Worm (Caenorhabditis elegans) whole organism, midembryonic: Measurements from ENCODE around the gene R07E5.4.
A peak's percentile ranks its signal among the peaks of the same experiment; 100 is the strongest.

Experiments
- T22C8.4 ChIP-seq: fragments of 200-800 bp; sonication (Bioruptor generic); IDR thresholded peaks from 2 replicates; pipeline ENCODE4 v1.3.6; 2022; ENCODE audit warnings: missing genetic modification characterization, missing compliant biosample characterization
- cog-1 ChIP-seq: sonication (generic microtip); optimal IDR thresholded peaks from 2 replicates; lab custom pipeline; 2016; ENCODE audit warnings: missing genetic modification characterization, missing compliant biosample characterization
- flt-1 ChIP-seq: fragments of 200-800 bp; sonication (Bioruptor generic); IDR thresholded peaks from 2 replicates; pipeline ENCODE4 v1.3.6; 2022; ENCODE audit warnings: missing genetic modification characterization, missing compliant biosample characterization
- klf-2 ChIP-seq: fragments of 200-800 bp; sonication (Bioruptor generic); conservative IDR thresholded peaks from 2 replicates; pipeline ENCODE4 v1.3.6; 2022; ENCODE audit warnings: missing genetic modification reagents, missing genetic modification characterization, missing compliant biosample characterization
- med-1 ChIP-seq: sonication (generic microtip); optimal IDR thresholded peaks from 2 replicates; lab custom pipeline; 2017; ENCODE audit warnings: missing genetic modification characterization, mild to moderate bottlenecking, missing compliant biosample characterization, antibody characterized with exemption, missing genetic modification reagents; ENCODE audit not compliant: insufficient read depth
- ref-1 ChIP-seq: fragments of 200-800 bp; sonication (Bioruptor generic); conservative IDR thresholded peaks from 2 replicates; pipeline ENCODE4 v1.3.6; 2022; ENCODE audit warnings: missing genetic modification reagents, missing genetic modification characterization, missing compliant biosample characterization
- tab-1 ChIP-seq: fragments of 200-800 bp; sonication (Bioruptor generic); IDR thresholded peaks from 2 replicates; pipeline ENCODE4 v1.3.6; 2022; ENCODE audit warnings: missing genetic modification characterization, missing compliant biosample characterization
- ztf-23 ChIP-seq: fragments of 200-800 bp; sonication (Bioruptor generic); IDR thresholded peaks from 2 replicates; pipeline ENCODE4 v1.3.6; 2022; ENCODE audit warnings: missing genetic modification reagents, missing genetic modification characterization, missing compliant biosample characterization
- ztf-29 ChIP-seq: fragments of 200-800 bp; sonication (Bioruptor generic); IDR thresholded peaks from 2 replicates; pipeline ENCODE4 v1.3.6; 2022; ENCODE audit warnings: missing genetic modification reagents, missing genetic modification characterization, missing compliant biosample characterization

The R07E5.4 gene

DNA sequence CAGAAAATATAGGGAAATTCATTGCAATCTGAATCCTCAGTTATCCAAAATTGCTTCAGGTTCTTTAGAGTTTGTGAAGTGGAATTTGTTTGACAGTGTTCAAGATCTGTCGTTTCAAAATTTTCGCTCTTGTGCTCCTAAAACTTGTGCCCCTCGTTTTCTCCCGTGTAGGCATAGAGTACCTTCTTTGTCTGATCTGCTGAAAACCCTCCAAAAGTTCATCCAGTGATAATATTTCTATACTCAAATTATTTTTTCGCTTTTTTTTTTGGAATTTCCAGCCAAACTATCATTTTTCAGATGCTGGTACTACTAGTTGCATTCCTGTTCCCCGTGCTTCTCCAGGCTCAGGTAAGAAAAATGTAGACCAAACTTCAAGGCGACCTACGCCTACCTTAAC, at the start of gene R07E5.4:
TSS of gene R07E5.4 (plus strand) at position 301 of the 400 bp plus-strand sequence.
- TF ChIP-seq cog-1 (tag; lab: Kevin White, UChicago) (no peak), med-1 (GFP tag; lab: Kevin White, UChicago) (no peak), klf-2 (no peak), flt-1 (GFP tag; lab: Robert Waterston, UW) (no peak)

DNA sequence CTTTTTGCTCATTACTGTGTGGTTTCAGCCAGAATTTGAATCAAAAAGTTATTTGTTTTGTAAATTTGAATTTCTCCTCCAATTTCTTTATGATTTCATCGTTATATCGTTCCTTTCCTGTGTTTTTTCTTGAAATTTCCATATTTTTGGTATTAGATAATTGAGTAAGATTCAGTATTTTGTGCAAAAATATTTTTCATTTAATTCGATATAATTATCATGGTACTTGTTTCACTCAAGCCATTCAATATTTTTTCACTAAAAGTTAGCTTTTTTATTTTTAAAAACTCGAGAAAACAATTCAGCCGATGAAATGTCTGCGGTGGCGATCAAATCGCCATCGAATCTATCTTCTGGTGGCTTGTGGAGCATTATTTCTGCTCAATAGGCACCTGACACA, 49.6 kb upstream of the R07E5.4 start, which contains the start of gene hse-5:
TSS of gene hse-5 (plus strand) at position 301 of the 400 bp plus-strand sequence.
- TF ChIP-seq ref-1 (GFP tag; lab: Robert Waterston, UW) (no peak), med-1 (GFP tag; lab: Kevin White, UChicago) (no peak), cog-1 (tag; lab: Kevin White, UChicago) (no peak), klf-2 (no peak), T22C8.4 (no peak), ztf-29 (GFP tag; lab: Robert Waterston, UW) (no peak), ztf-23 (no peak), flt-1 (GFP tag; lab: Robert Waterston, UW) (no peak), tab-1 (GFP tag; lab: Robert Waterston, UW) (no peak)

ce11 chrIII:4349799-4350198, 44.8 kb upstream of the R07E5.4 start, which contains the start of gene B0285.6:
TSS of gene B0285.6 (plus strand) at chrIII:4350099.
- TF ChIP-seq cog-1 (tag; lab: Kevin White, UChicago) (no peak), ztf-29 (GFP tag; lab: Robert Waterston, UW) (no peak), flt-1 (GFP tag; lab: Robert Waterston, UW) (no peak), tab-1 (GFP tag; lab: Robert Waterston, UW) (no peak), ref-1 (GFP tag; lab: Robert Waterston, UW) (no peak), T22C8.4 (no peak)

ce11 chrIII:4356384-4356783, 38.2 kb upstream of the R07E5.4 start, which contains the start of gene mnp-1:
TSS of gene mnp-1 (plus strand) at chrIII:4356594.
- TF ChIP-seq tab-1 (GFP tag; lab: Robert Waterston, UW), result no peak
- TF ChIP-seq flt-1 (GFP tag; lab: Robert Waterston, UW), result 0 out of 2 replicates have a peak, but pooled peaks have one; percentile 44

ce11 chrIII:4357438-4357837, 37.2 kb upstream of the R07E5.4 start:
- TF ChIP-seq T22C8.4 (no peak), cog-1 (tag; lab: Kevin White, UChicago) (no peak), ztf-29 (GFP tag; lab: Robert Waterston, UW) (no peak), flt-1 (GFP tag; lab: Robert Waterston, UW) (no peak), med-1 (GFP tag; lab: Kevin White, UChicago) (no peak), ref-1 (GFP tag; lab: Robert Waterston, UW) (no peak), tab-1 (GFP tag; lab: Robert Waterston, UW) (no peak)

DNA sequence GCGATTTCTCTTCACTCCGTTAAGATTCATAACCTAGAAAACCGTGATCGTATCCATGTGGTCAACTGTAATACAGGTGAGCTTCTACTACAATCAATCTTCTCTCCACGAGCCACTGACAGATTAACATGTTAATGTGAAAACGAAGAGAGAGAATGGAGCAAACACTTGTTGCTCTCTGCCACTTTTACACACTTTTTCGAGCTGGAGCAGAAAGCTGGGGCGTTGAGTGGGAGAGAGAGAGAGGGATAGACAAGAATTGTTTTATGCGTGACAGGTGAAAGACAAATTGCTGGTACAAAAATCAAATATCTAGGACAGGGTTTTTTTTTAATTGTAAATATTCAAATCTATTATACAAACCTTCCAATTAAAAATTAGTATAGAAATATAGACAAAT, 36.3 kb upstream of the R07E5.4 start:
- TF ChIP-seq med-1 (GFP tag; lab: Kevin White, UChicago) (no peak), T22C8.4 (no peak), klf-2 (no peak), tab-1 (GFP tag; lab: Robert Waterston, UW) (no peak), ztf-29 (GFP tag; lab: Robert Waterston, UW) (no peak), flt-1 (GFP tag; lab: Robert Waterston, UW) (no peak), ztf-23 (no peak), ref-1 (GFP tag; lab: Robert Waterston, UW) (no peak), cog-1 (tag; lab: Kevin White, UChicago) (no peak)

- no peak for TF ChIP-seq ztf-29 (GFP tag; lab: Robert Waterston, UW)
- no peak for TF ChIP-seq ztf-23
- TF ChIP-seq tab-1 (GFP tag; lab: Robert Waterston, UW), result no peak
- no peak for TF ChIP-seq klf-2
- TF ChIP-seq med-1 (GFP tag; lab: Kevin White, UChicago), result no peak
- TF ChIP-seq ref-1 (GFP tag; lab: Robert Waterston, UW), result no peak
- no peak for TF ChIP-seq flt-1 (GFP tag; lab: Robert Waterston, UW)
- TF ChIP-seq T22C8.4, result no peak
- TF ChIP-seq cog-1 (tag; lab: Kevin White, UChicago), result no peak
Observed at ce11 chrIII:4359208-4359607, 35.4 kb upstream of the R07E5.4 start.

ce11 chrIII:4359900-4360299, 34.7 kb upstream of the R07E5.4 start:
- TF ChIP-seq tab-1 (GFP tag; lab: Robert Waterston, UW) (no peak), ref-1 (GFP tag; lab: Robert Waterston, UW) (no peak), flt-1 (GFP tag; lab: Robert Waterston, UW) (no peak), klf-2 (no peak), T22C8.4 (no peak), ztf-29 (GFP tag; lab: Robert Waterston, UW) (no peak), ztf-23 (no peak), cog-1 (tag; lab: Kevin White, UChicago) (no peak), med-1 (GFP tag; lab: Kevin White, UChicago) (no peak)

- TF ChIP-seq ref-1 (GFP tag; lab: Robert Waterston, UW) (no peak), flt-1 (GFP tag; lab: Robert Waterston, UW) (0 out of 2 replicates have a peak, but pooled peaks have one; percentile 6)
Observed at ce11 chrIII:4362332-4362731, 32.3 kb upstream of the R07E5.4 start.

DNA sequence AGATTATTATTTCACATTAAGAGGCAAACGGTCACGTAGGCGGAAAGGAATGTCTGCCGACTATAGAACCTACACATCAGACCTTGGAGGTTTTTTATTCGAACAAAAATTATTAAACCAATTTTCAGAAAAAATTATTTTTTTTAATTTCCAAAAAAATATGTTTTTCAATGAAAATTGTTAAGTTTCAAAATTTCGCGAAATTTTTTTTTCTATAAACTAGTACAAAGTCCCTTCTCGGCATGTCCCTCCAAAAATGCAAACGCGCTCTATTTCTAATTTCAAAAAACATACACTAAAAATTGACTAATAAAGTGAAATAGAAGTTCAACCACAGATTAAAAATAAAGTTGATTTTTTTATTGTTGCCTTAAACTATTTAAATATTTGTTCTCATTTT, 29.6 kb upstream of the R07E5.4 start, which contains the start of gene ckb-1:
TSS of gene ckb-1 (plus strand) at position 301 of the 400 bp plus-strand sequence.
- no peak for TF ChIP-seq med-1 (GFP tag; lab: Kevin White, UChicago)

- TF ChIP-seq ztf-29 (GFP tag; lab: Robert Waterston, UW) (no peak), tab-1 (GFP tag; lab: Robert Waterston, UW) (no peak), ztf-23 (no peak), cog-1 (tag; lab: Kevin White, UChicago) (no peak), ref-1 (GFP tag; lab: Robert Waterston, UW) (no peak), T22C8.4 (no peak), flt-1 (GFP tag; lab: Robert Waterston, UW) (no peak), med-1 (GFP tag; lab: Kevin White, UChicago) (no peak), klf-2 (no peak)
Observed at ce11 chrIII:4367649-4368048, 26.9 kb upstream of the R07E5.4 start, which contains the start of gene ckb-2. TSS of gene ckb-2 (plus strand) at chrIII:4367949.
